Worm (Caenorhabditis elegans) whole organism, L3 larva: ENCODE results near the gene W07A12.8.

Experiments
- ZK546.5 ChIP-seq: sonication (generic microtip); optimal IDR thresholded peaks from 2 replicates; lab custom pipeline; 2017; ENCODE audit warnings: missing biosample characterization, missing genetic modification characterization
- aly-2 ChIP-seq: fragments of 150-350 bp; optimal IDR thresholded peaks from 2 replicates; lab custom pipeline; 2014; ENCODE audit warnings: missing biosample characterization, missing genetic modification characterization
- ama-1 ChIP-seq: fragments of 150-350 bp; optimal IDR thresholded peaks from 2 replicates; lab custom pipeline; 2018
- ceh-16 ChIP-seq: sonication (generic microtip); optimal IDR thresholded peaks from 2 replicates; lab custom pipeline; 2017; ENCODE audit warnings: missing biosample characterization, missing genetic modification characterization
- ceh-28 ChIP-seq: fragments of 150-350 bp; optimal IDR thresholded peaks from 2 replicates; lab custom pipeline; 2014; ENCODE audit warnings: missing biosample characterization, missing genetic modification reagents, missing genetic modification characterization
- ceh-82 ChIP-seq: fragments of 150-350 bp; optimal IDR thresholded peaks from 2 replicates; lab custom pipeline; 2014; ENCODE audit warnings: missing biosample characterization, missing genetic modification characterization
- daf-12 ChIP-seq: fragments of 150-350 bp; optimal IDR thresholded peaks from 2 replicates; lab custom pipeline; 2014; ENCODE audit warnings: missing biosample characterization, missing genetic modification reagents, missing genetic modification characterization
- egl-27 ChIP-seq: sonication (generic microtip); optimal IDR thresholded peaks from 4 replicates; lab custom pipeline; 2017; ENCODE audit warnings: missing biosample characterization, missing genetic modification reagents, missing genetic modification characterization
- elt-1 ChIP-seq: fragments of 150-350 bp; optimal IDR thresholded peaks from 2 replicates; lab custom pipeline; 2014; ENCODE audit warnings: missing biosample characterization, missing genetic modification characterization
- elt-2 ChIP-seq: sonication (generic microtip); optimal IDR thresholded peaks from 2 replicates; lab custom pipeline; 2016; ENCODE audit warnings: missing genetic modification reagents, mild to moderate bottlenecking, missing genetic modification characterization, missing compliant biosample characterization
- eor-1 ChIP-seq, 2 experiments: fragments of 150-350 bp; optimal IDR thresholded peaks; 2 replicates each; lab custom pipeline; 2014 to 2018; ENCODE audit warnings: missing biosample characterization in 2 of 2, missing genetic modification characterization in 2 of 2
- fos-1 ChIP-seq: fragments of 150-350 bp; optimal IDR thresholded peaks from 2 replicates; lab custom pipeline; 2014; ENCODE audit warnings: missing biosample characterization, missing genetic modification characterization
- hmg-11 ChIP-seq: sonication (generic microtip); optimal IDR thresholded peaks from 2 replicates; lab custom pipeline; 2016; ENCODE audit warnings: missing genetic modification characterization, missing compliant biosample characterization
- lin-15B ChIP-seq: fragments of 150-350 bp; optimal IDR thresholded peaks from 2 replicates; lab custom pipeline; 2014; ENCODE audit warnings: missing biosample characterization, missing genetic modification characterization
- lin-39 ChIP-seq: fragments of 150-350 bp; optimal IDR thresholded peaks from 2 replicates; lab custom pipeline; 2018; ENCODE audit warnings: missing biosample characterization, missing genetic modification reagents, missing genetic modification characterization
- lsy-12 ChIP-seq: sonication (generic microtip); optimal IDR thresholded peaks from 2 replicates; lab custom pipeline; 2016; ENCODE audit warnings: mild to moderate bottlenecking, missing genetic modification characterization, missing compliant biosample characterization
- mml-1 ChIP-seq: fragments of 150-350 bp; sonication (generic microtip); optimal IDR thresholded peaks from 3 replicates; lab custom pipeline; 2014; ENCODE audit warnings: missing biosample characterization, missing genetic modification characterization
- nfya-1 ChIP-seq: sonication (generic microtip); optimal IDR thresholded peaks from 2 replicates; lab custom pipeline; 2017; ENCODE audit warnings: missing genetic modification characterization, mild to moderate bottlenecking, missing compliant biosample characterization, antibody characterized with exemption, moderate library complexity; ENCODE audit not compliant: insufficient read depth
- nhr-11 ChIP-seq: fragments of 150-350 bp; optimal IDR thresholded peaks from 2 replicates; lab custom pipeline; 2014; ENCODE audit warnings: missing biosample characterization, missing genetic modification characterization
- nhr-12 ChIP-seq: fragments of 150-350 bp; optimal IDR thresholded peaks from 2 replicates; lab custom pipeline; 2014; ENCODE audit warnings: missing biosample characterization, missing genetic modification characterization
- nhr-23 ChIP-seq: fragments of 150-350 bp; optimal IDR thresholded peaks from 2 replicates; lab custom pipeline; 2014; ENCODE audit warnings: missing biosample characterization, missing genetic modification reagents, missing genetic modification characterization
- nhr-237 ChIP-seq: fragments of 150-350 bp; optimal IDR thresholded peaks from 2 replicates; lab custom pipeline; 2014; ENCODE audit warnings: missing biosample characterization, missing genetic modification characterization
- nhr-25 ChIP-seq: sonication (generic microtip); optimal IDR thresholded peaks from 2 replicates; lab custom pipeline; 2017; ENCODE audit warnings: missing biosample characterization, missing genetic modification characterization
- nhr-43 ChIP-seq: sonication (generic microtip); optimal IDR thresholded peaks from 2 replicates; lab custom pipeline; 2016; ENCODE audit warnings: mild to moderate bottlenecking, missing genetic modification characterization, missing compliant biosample characterization; ENCODE audit not compliant: poor library complexity, severe bottlenecking
- nhr-67 ChIP-seq: fragments of 150-350 bp; optimal IDR thresholded peaks from 2 replicates; lab custom pipeline; 2014; ENCODE audit warnings: missing biosample characterization, missing genetic modification characterization
- nhr-76 ChIP-seq: fragments of 150-350 bp; sonication (generic microtip); optimal IDR thresholded peaks from 5 replicates; lab custom pipeline; 2014; ENCODE audit warnings: missing biosample characterization, missing genetic modification characterization
- pha-4 ChIP-seq: fragments of 150-350 bp; optimal IDR thresholded peaks from 2 replicates; lab custom pipeline; 2014; ENCODE audit warnings: missing biosample characterization, missing genetic modification reagents, missing genetic modification characterization
- pqm-1 ChIP-seq: fragments of 150-350 bp; optimal IDR thresholded peaks from 2 replicates; lab custom pipeline; 2017; ENCODE audit warnings: missing biosample characterization, missing genetic modification characterization, inconsistent platforms
- sea-2 ChIP-seq: fragments of 150-350 bp; sonication (generic microtip); optimal IDR thresholded peaks from 4 replicates; lab custom pipeline; 2014; ENCODE audit warnings: missing biosample characterization, missing genetic modification reagents, missing genetic modification characterization
- skn-1 ChIP-seq: fragments of 150-350 bp; optimal IDR thresholded peaks from 2 replicates; lab custom pipeline; 2014; ENCODE audit warnings: missing biosample characterization, missing genetic modification characterization
- tbx-2 ChIP-seq: sonication (generic microtip); optimal IDR thresholded peaks from 2 replicates; lab custom pipeline; 2016; ENCODE audit warnings: mild to moderate bottlenecking, missing genetic modification characterization, missing compliant biosample characterization
- unc-39 ChIP-seq: sonication (generic microtip); optimal IDR thresholded peaks from 4 replicates; lab custom pipeline; 2017; ENCODE audit warnings: missing biosample characterization, missing genetic modification characterization
- ztf-11 ChIP-seq: fragments of 150-350 bp; optimal IDR thresholded peaks from 2 replicates; lab custom pipeline; 2014; ENCODE audit warnings: missing biosample characterization, missing genetic modification characterization

W07A12.8 gene

DNA sequence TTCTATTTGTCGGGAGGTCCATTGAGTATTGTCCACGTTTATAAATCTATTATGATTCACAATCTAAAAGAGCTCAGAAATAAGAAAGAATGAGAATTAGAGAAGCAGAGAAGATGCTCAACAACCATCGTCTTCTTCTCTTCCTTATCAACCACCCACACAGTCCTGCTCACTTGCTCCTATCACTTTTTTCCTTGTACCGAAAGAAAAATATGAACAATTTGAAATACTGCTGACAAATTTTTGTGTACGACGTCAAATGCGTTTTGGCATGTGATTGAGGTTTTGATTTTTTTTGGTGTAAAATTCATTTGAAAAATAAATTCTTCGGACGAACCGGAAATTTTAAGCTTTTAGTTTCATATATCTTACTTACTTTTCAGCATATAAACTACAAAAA is 30.7 kb upstream of the W07A12.8 start:
- TF ChIP-seq pqm-1 (tag; lab: Kevin White, UChicago), result peak; percentile 76
- TF ChIP-seq elt-2 (tag; lab: Kevin White, UChicago), result peak; percentile 79
- TF ChIP-seq pha-4, result peak; percentile 50
- TF ChIP-seq ama-1 (lab: Kevin White, UChicago), result no peak

DNA sequence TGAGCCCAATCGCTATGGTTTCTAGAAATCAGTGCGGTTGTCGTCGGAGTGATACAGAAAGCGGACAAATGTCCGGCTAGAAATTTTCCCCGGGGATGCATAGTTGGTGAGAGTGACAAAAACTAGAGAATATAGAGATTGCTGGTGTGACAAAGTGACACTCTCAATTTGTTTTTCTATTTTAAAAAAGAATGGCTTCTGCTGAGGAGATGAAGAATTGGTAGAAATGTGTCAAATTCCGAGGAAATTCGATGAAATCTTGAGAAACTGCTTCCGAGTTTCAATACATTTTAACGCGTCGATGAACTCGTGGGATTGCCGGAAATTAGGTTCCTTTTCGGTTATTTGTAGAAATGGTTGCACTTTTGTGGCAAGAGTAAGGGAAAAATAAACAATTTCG is 28.6 kb upstream of the W07A12.8 start, which contains the start of gene twk-4:
twk-4 (minus strand) TSS at position 101 of the 400 bp plus-strand sequence.
- no peak for TF ChIP-seq nhr-12 (tag; lab: Kevin White, UChicago)
- TF ChIP-seq lin-39 (tag; lab: Kevin White, UChicago), result no peak
- TF ChIP-seq nhr-67 (tag; lab: Kevin White, UChicago), result no peak
- no peak for TF ChIP-seq nhr-76 (tag; lab: Kevin White, UChicago)
- TF ChIP-seq sea-2 (GFP tag; lab: Kevin White, UChicago), result no peak
- no peak for TF ChIP-seq lsy-12 (tag; lab: Kevin White, UChicago)
- no peak for TF ChIP-seq tbx-2 (tag; lab: Kevin White, UChicago)
- no peak for TF ChIP-seq nfya-1 (tag; lab: Kevin White, UChicago)
- no peak for TF ChIP-seq nhr-43 (tag; lab: Kevin White, UChicago)
- TF ChIP-seq ztf-11, result no peak
- TF ChIP-seq egl-27 (tag; lab: Kevin White, UChicago), result no peak
- no peak for TF ChIP-seq fos-1 (tag; lab: Kevin White, UChicago)
- no peak for TF ChIP-seq eor-1 (tag; optimal IDR thresholded peaks at IDR 0.05; lab: Kevin White, UChicago)
- no peak for TF ChIP-seq hmg-11 (tag; lab: Kevin White, UChicago)
- no peak for TF ChIP-seq nhr-11
- TF ChIP-seq ceh-16, result no peak
- no peak for TF ChIP-seq ceh-28 (tag; lab: Kevin White, UChicago)
- no peak for TF ChIP-seq nhr-25
- TF ChIP-seq ZK546.5 (tag; lab: Kevin White, UChicago), result no peak
- no peak for TF ChIP-seq ceh-82
- TF ChIP-seq, all 47 proteins: peak for 0

DNA sequence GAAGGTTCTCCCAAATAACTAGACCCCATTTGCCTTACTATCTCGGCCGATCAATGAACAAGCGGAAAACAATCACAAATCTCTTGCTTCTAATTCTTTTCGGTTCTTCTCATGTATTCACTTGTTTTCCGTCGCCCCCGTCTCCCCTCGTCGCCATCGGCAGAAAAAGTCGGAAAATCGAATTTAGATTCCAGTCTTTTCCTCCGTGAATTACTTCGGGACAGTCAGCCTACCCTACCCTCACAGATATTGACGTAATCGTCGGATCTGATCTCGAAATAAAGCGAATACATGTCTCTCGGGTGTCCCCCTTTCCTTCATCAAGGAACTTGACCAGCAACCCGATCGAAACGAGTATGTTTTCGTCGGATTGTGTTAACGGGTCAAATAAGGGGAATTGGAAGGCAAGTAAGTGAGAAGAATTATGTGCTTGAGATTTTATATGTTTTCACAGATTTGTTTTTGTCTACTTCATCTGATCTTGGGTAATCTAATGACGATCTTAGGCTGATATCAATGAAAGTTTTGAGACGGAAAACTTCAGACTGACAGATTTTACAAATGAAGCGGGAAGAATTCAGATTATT is 25.0 kb upstream of the W07A12.8 start:
- TF ChIP-seq aly-2 (no peak), nhr-23 (tag; lab: Kevin White, UChicago) (peak; percentile 78), elt-1 (tag; lab: Kevin White, UChicago) (peak; percentile 60)
- TF ChIP-seq, all 47 proteins: peak for 2

DNA sequence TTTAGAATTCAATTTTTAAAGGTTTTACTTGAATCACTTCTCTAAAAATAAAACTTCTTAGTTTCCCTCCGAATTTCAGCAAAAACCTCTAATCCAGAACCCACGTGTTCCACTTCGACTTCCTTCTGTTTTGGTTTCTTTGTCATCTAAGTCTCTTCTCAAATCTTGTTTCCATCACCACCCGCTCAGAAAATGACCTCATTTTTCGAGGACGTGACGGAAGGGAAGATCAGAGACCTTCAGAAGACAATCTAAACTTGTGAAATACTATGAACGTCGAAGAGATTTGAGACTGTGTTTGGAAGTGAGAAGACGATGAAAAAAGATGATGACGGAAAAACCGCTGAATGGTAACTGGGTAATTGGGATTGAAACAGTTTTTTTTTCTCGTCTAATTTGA is 24.0 kb upstream of the W07A12.8 start:
- TF ChIP-seq nhr-25, result peak; percentile 75
- no peak for TF ChIP-seq mml-1 (tag; lab: Kevin White, UChicago)
- peak; percentile 1 for TF ChIP-seq elt-1 (tag; lab: Kevin White, UChicago)
- peak; percentile 83 for TF ChIP-seq nhr-23 (tag; lab: Kevin White, UChicago)

DNA sequence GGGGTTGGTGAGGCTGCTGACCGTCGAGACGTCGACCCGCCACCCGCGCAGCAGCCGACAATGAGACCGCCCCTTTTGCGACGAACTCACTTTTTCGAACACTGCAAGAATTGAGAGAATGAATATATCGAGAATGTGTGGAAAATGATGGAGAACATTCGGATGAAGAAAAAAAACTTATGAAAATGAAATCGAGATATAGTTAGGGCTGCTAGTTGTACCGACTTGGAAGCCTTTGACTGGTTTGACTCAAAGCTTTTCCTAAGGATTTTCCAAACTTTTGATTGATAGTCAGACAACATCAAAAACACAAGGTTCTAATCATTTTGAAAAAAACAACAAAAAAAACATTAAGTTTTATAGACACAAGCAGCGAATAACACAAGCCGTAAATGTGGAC is 22.8 kb upstream of the W07A12.8 start, which contains the start of gene sym-2:
sym-2 (minus strand) TSS at position 101 of the 400 bp plus-strand sequence.
- no peak for TF ChIP-seq nhr-237 (tag; lab: Kevin White, UChicago)
- no peak for TF ChIP-seq skn-1 (tag; lab: Kevin White, UChicago)
- TF ChIP-seq nhr-43 (tag; lab: Kevin White, UChicago), result no peak
- TF ChIP-seq unc-39, result no peak
- TF ChIP-seq lin-15B (tag; lab: Kevin White, UChicago), result no peak
- TF ChIP-seq pha-4, result no peak
- peak; percentile 23 for TF ChIP-seq nhr-25
- TF ChIP-seq lin-39 (tag; lab: Kevin White, UChicago), result no peak
- no peak for TF ChIP-seq aly-2
- TF ChIP-seq ztf-11, result no peak
- TF ChIP-seq ZK546.5 (tag; lab: Kevin White, UChicago), result no peak
- peak; percentile 40 for TF ChIP-seq nhr-23 (tag; lab: Kevin White, UChicago)
- no peak for TF ChIP-seq daf-12 (tag; lab: Kevin White, UChicago)
- TF ChIP-seq, all 47 proteins: peak for 2
